Worm (Caenorhabditis elegans): Measurements from ENCODE around the gene alh-9.

DNA sequence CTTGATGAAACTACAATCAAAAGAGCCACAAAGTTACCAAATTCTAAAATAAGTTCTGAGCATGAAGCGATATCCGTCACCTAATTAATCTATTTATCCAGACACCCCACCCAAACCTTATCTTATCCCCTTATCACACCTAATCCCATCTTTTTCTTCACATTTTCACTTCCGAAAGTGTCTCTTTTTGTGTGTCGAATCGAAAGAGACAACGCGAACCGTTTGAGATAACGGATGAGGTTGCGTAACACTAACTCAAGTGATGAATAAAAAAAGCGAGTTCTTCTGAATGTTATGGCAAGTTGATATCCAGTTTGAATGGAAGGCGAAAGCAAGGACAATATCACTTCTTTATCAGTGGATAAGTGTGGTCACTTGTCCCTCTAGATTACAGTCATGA is 27.7 kb downstream of the alh-9 start:
- TF ChIP-seq pha-4 (tag; optimal IDR thresholded peaks at IDR 0.05) (no peak), T07F8.4 (tag; optimal IDR thresholded peaks at IDR 0.05) (no peak), dox-1 (GFP tag; IDR thresholded peaks at IDR 0.05) (no peak), hlh-12 (tag; optimal IDR thresholded peaks at IDR 0.05) (no peak), him-1 (tag; optimal IDR thresholded peaks at IDR 0.05) (no peak), cebp-1 (GFP tag; IDR thresholded peaks at IDR 0.05) (no peak), cebp-1 (tag; optimal IDR thresholded peaks at IDR 0.05) (no peak), nfyb-1 (GFP tag; IDR thresholded peaks at IDR 0.05) (no peak), Y67H2A.10 (GFP tag; conservative IDR thresholded peaks at IDR 0.05) (no peak), ama-1 (optimal IDR thresholded peaks at IDR 0.05) (no peak), ama-1 (GFP tag; optimal IDR thresholded peaks at IDR 0.05) (no peak), ets-4 (GFP tag; optimal IDR thresholded peaks at IDR 0.05) (no peak), rec-8 (tag; optimal IDR thresholded peaks at IDR 0.05) (no peak), T26A5.8 (tag; optimal IDR thresholded peaks at IDR 0.05) (no peak), gei-17 (GFP tag; optimal IDR thresholded peaks at IDR 0.05) (no peak), F49E8.2 (tag; optimal IDR thresholded peaks at IDR 0.05; ENCODE audit: insufficient read depth) (no peak)

All from whole organism, young adult.